Fruit fly (Drosophila melanogaster) whole organism, prepupa: ENCODE data around the gene CG32017.

Source experiments
- CG34406 ChIP-seq: fragments of 200-800 bp; sonication (Bioruptor generic); optimal IDR thresholded peaks from 3 replicates; lab custom pipeline; 2016; ENCODE audit warnings: missing biosample characterization, missing genetic modification characterization
- CG6163 ChIP-seq: fragments of 200-800 bp; sonication (Bioruptor generic); IDR thresholded peaks from 3 replicates; pipeline ENCODE4 v1.3.6; 2022; ENCODE audit warnings: missing biosample characterization, missing genetic modification characterization
- Sox102F ChIP-seq: fragments of 200-800 bp; sonication (Bioruptor generic); optimal IDR thresholded peaks from 2 replicates; lab custom pipeline; 2016; ENCODE audit warnings: missing biosample characterization, mild to moderate bottlenecking, missing genetic modification characterization

DNA sequence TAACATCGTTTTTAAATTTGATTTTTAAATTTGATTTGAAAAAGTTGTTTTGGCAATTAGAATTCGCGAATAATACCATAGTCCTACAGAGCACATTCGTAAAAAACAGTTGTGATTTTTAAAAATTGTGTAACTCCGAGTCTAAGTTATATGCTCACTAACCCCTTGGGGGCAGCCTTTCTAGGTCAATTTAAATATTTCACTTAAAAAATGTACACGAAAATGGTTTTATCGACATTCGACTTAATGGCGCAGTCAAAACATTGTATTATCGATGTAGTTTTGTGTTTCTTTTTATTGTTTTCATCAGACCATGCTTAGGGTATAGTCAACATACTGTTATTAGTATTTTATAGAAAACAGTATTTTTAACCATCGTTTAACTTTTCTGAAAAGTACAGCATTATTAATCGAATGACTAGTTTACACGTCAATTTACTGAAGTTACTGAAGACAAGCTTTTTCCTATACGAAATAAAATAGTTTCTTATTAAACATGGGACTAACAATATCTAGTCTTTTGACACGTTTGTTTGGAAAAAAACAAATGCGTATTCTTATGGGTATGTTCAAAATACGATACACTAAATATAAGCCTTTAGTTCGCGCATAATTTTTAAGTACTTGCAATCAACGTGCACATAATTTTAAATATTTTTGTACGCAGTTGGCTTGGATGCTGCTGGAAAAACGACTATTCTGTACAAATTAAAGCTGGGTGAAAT is 38.0 kb downstream of the CG32017 start, which contains the start of gene Arf4:
- no peak for TF ChIP-seq CG6163 (GFP tag; lab: Robert Waterston, UW)
- TF ChIP-seq Sox102F, result no peak
- TF ChIP-seq CG34406, result no peak
